Fruit fly (Drosophila melanogaster): ENCODE data around the gene CG2003.

CG2003 gene

DNA sequence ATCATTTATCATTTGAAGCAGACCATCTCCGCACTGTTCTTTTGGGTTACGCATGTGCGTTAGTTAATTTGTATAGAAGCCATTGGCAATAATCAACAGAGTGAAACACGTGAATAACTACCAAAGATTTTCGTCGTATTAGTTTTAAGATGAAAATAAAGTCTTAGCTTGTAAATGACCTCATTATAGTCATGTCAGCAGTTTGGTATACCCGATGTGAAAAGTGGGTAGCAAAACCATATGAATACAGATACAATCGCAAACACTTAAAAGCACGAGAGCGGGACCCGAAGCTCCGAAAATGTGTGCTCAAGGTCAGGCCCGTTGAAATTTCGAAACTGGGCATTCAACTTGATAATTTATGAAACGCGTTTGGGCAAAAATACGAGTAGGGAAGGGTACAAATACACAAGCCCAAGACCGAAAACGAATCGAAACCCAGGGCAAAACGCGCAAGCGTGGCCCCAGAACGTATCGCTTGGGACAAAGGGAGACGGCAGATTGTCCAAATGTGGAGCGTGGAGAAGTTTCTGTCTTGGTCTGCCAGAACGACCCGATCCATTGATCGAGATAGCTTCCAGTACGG is at the start of gene CG2003:
CG2003 (plus strand) TSS at position 574 of the 586 bp plus-strand sequence.
- no peak for TF ChIP-seq CTCF (optimal IDR thresholded peaks at IDR 0.05)
- no peak for TF ChIP-seq CG8478 (optimal IDR thresholded peaks at IDR 0.05)

DNA sequence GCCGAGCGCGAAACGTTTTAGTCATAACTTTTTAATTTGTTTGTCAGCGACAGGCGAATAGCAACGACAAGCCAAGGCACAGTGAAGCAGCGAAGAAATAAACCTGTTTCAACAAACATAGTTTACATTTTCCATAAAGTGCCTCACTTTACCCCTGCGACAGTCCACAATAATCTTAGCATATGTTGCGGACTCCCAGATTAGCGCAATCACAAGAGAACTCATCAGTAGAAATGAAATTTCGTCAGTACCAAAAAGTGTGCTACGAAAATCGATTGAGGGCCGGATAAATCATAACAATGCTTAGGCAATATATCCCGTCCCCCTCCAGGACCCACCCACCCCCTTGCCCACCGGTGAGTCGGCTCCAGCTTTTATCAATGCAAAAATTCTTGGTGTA is 49.5 kb upstream of the CG2003 start:
- TF ChIP-seq CTCF (optimal IDR thresholded peaks at IDR 0.05): peak; percentile 43 to 63
- TF ChIP-seq CG8478 (optimal IDR thresholded peaks at IDR 0.05): no peak

DNA sequence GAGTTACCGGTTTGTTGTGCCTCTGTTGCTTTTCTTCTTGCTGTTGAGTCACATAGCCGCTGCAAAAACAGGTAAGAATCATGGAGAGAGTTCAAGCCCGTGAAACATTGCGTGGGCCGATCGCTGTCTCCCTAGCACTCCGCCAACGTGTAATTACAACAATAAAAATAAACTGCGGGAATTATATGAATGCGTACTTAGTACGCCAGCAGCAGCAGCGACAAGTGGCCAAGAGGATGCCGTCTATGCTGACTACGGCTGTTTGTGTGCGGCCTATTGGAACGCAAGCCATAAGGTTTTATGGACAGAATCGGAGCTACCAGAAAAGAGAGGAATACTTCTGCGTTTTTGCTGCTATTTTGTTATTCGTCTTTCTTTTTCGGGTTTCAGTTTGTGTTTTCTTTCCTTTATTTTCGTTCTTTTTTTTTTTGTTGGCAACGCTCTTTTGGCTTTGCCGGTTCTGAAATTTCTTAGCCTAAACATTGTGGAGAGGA is 41.9 kb upstream of the CG2003 start:
- TF ChIP-seq CG8478 (optimal IDR thresholded peaks at IDR 0.05) (no peak), CTCF (optimal IDR thresholded peaks at IDR 0.05) (no peak)

DNA sequence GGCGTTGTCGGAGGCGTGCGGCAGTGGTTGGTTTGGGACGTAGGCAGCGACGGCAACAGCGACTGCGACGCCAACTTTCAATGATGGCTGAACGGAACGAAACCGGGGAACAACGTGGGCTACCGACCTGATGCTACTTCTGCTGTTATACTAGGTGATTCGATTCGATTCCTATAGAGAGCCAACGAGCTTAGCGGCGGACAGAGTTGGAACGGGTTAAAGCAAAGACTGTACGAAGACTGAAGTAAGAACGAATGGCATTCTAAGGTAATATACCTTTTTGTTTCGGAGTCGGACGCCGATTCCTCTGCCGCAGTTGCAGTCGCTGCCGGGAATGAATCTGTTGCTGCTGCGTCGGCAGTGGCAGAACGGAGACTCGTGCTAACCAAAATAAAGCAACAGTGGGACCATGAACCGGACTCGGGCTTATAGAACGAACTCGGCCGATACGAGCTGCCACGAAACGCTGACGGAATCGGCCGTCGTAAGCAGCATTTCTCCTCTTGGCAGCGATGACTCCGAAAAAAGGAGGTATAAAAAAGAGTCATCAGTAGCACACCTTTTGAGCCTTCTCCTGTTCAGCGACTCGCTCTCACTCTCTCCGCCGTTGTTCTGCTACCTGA is 40.7 kb upstream of the CG2003 start:
- no peak for TF ChIP-seq CG8478 (optimal IDR thresholded peaks at IDR 0.05)
- no peak for TF ChIP-seq CTCF (optimal IDR thresholded peaks at IDR 0.05)

DNA sequence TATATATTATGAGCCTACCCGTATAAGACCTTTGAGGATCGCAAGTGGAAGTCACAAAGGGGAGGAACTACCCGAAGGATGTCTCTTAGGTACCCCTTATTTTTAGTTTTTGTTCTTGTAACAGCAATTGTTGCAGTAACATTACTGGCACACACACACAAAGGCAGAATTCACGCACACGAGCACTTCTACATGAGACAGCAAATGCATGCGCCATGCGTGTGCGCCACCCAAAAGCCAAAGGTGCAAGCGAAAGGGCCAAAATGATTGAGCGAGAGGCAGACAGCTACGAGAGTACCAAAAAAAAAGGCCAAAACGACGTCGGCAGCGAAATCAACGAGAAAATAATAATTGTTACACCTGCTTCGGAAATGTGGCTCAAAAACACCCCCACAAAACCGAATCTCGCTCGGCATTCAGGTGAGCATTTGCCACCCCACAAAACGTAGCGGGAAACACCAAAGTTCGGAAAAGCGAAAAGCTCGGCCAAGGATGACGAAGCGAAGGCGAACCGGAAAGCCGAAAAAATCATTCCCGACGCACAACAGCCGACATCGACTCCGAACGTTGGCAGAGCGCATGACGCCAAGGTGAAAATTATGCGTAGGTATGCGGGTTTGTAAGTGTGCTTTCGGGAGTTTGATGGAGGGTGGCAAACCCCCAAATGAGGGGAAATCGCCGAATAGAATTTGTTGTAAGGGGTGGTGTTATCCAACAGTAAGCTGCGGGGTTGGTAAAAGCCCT is 39.9 kb upstream of the CG2003 start:
- TF ChIP-seq CTCF (optimal IDR thresholded peaks at IDR 0.05) (no peak), CG8478 (optimal IDR thresholded peaks at IDR 0.05) (no peak)

DNA sequence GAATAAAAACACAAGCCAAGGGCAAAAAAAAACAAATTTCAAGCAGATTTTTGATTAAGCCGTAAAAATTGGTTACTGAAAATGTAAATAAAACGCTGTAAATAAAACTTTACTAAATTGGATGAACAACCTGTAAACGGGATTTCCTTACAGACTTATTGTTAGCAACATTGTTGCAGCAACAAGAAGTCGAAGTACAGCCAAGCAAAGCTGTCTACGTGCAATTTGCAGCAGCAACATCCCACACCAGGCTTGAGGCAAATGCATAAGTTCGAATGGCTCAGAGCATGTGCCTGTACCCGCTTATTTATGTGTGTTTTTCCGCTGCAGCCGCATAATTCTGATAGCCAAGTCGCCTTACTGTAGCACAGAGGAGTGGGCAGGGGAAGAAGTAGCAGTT is 38.3 kb upstream of the CG2003 start:
- TF ChIP-seq CTCF (optimal IDR thresholded peaks at IDR 0.05): no peak

DNA sequence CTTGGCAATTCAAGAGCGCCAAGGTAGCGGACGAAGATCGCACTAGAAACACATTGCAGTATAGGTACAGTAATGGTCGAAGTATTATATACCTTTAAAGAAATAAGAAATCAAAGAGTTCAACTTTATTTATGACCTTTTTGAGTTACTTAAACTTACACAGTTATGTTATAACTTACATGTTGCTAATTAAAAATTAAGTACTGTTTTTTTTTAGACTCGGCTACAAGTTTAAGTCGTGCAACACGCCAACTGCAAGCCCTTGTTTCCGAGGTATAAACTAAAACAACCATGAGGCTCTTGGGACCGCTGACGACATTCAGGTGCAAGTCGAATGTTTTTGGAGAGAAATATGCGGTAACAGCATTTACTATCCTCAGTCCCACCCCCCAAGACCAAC is 37.8 kb upstream of the CG2003 start:
- TF ChIP-seq CTCF (optimal IDR thresholded peaks at IDR 0.05) (no peak), CG8478 (optimal IDR thresholded peaks at IDR 0.05) (no peak)

DNA sequence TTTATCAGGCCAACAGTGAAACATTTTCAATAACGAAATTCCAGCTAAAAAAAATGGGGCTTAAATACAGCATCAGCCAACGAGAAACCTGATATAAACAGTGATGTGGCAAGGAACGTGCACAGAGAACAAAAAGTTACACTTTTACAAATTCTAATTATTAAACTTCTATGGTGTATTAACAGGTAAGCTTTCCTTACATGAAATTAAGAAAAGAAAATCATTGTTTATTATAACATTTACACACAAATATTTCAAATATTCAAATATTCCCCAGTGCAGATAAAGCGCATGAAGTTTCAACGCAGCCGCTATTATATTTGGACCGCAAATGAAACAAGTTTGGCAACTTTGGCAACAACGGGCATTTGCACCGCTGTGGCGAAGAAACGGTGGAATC is 36.3 kb upstream of the CG2003 start:
- TF ChIP-seq CTCF (optimal IDR thresholded peaks at IDR 0.05) (no peak), CG8478 (optimal IDR thresholded peaks at IDR 0.05) (no peak)

DNA sequence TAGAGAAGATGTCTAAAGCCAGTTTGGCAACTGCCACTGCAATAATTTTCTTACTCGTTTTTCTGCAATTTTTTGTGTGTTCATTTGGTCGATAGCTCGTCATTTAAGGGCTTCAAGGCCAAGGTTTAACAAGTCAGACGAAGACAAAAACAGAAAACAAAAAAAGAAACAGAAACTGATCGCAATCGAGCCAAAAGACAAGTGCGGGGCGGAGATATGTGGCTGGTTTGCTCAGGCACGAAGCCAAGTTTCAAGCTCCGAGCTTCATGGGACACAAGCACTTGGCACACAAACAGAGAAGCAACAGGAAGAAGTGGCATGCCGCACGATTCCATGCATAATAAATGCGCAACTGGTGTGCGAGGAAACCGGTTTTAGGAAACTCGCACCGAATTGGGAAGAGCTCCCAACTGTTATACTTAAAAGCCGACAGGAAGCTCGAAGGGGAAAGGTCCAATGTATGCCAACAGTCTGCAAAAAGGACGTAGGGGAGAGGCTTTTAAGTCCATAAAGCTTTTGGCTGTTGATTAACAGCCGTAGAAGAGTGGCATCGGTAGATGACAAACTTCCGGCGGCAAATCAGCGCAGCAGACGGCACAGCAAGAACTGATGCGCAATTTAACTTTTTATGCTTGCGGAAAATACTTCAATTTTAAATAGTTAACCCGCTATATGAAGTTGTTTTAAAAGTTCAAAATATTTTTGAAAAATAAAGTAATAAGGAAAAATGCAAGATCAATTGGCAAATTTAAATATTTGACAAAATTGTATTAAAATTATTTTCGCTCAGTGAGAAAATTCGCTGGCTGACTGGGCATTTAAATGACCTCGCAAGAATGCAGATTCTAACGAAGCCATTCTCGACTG is 34.0 kb upstream of the CG2003 start:
- TF ChIP-seq CG8478 (optimal IDR thresholded peaks at IDR 0.05) (no peak), CTCF (optimal IDR thresholded peaks at IDR 0.05) (no peak)

DNA sequence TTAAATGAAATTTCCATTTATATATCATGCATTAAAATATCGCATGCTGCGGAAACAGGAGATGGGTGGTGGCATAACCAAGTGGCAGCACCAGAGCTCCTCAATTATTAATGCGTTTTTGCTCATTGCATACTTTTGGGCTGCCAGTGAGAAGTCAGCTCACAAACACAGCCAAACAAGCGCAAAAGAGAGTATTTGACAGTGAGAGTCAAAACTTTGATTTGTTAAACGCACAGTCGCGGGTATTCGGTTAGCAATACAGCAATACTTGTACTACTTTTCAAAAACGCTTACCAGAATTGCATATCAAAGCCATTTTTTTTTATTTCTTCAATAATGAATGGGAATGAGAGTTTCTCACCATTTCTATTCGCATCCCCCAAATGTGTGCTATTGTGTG is 32.2 kb upstream of the CG2003 start:
- TF ChIP-seq CG8478 (optimal IDR thresholded peaks at IDR 0.05) (no peak), CTCF (optimal IDR thresholded peaks at IDR 0.05) (peak in 1 of 2 experiments; percentile 28)

DNA sequence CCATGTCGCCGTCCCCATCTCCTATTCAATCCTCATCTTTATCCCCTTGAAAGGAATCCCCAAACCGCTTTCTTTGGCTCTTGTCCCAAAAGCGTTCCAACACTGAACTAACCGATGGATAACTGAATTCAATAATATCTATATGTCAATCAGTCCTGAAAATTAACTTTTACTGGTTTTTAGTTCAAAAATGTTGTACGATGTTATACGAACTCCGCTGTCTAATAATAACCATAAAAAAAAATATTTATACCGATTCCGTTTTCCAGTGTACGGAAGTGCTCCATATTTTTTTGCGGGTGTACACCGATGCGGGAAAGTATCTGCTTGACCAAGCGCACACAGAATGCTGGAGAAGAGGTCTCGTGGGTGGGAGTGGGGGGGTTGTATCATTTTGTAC is 28.5 kb upstream of the CG2003 start:
- TF ChIP-seq CG8478 (optimal IDR thresholded peaks at IDR 0.05) (no peak), CTCF (optimal IDR thresholded peaks at IDR 0.05) (no peak)

DNA sequence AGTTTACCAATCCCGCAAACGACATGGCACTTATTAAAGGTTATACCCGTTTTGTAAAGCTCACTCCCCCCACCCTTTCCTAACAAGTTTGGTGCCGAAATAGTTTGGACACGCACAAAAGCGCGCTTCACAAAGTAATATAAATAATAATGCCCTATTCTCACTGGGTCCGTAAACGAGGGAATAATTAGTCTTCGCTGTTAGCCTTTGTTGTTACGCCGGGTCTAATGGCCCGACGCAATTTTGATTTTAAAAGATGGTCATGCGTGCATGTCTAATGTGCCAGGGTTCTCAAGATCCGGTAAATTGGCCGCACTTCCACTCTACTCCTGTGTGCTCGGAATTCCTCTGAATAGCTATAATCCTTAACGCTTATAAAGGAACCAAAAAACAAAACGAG is 23.5 kb upstream of the CG2003 start:
- TF ChIP-seq CTCF (optimal IDR thresholded peaks at IDR 0.05) (no peak), CG8478 (optimal IDR thresholded peaks at IDR 0.05) (no peak)

DNA sequence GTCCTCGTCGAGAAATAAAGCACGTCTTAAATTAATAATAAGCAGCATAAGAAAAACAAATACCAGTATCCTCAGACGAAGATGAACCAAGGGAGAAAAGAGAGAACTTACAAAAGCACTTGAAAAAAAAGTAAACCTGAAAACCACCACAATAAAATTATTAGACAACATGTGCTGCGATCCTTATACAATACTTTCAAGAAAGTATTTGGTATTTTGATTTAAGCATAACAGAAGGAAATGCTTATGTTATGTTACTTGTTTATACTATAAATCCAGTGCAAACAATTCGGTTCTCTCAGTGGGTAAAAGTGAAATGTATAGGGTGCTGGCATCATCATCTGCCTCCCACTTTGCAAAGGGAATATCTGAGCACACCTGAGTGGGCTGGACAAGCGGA is 21.7 kb upstream of the CG2003 start:
- TF ChIP-seq CTCF (optimal IDR thresholded peaks at IDR 0.05) (no peak), CG8478 (optimal IDR thresholded peaks at IDR 0.05) (no peak)

DNA sequence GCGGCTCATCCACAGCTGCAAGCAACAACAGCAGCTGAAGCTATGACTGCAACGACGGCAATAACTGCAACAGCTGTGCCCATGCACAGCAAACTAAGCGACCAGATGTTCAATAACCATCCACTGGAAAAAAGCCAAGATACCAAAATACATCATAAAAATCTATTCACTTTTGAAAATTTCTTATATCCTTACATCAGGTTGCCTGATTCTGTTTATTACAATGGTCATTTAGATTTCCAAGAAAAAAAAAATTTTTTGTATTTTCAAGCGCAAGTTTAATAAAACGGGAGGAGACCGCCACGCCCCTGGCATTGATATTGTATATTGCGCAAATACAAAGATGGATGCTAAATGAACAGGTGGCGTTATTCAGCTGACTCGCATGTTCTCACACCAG is 16.6 kb upstream of the CG2003 start:
- TF ChIP-seq CTCF (optimal IDR thresholded peaks at IDR 0.05) (no peak), CG8478 (optimal IDR thresholded peaks at IDR 0.05) (no peak)

DNA sequence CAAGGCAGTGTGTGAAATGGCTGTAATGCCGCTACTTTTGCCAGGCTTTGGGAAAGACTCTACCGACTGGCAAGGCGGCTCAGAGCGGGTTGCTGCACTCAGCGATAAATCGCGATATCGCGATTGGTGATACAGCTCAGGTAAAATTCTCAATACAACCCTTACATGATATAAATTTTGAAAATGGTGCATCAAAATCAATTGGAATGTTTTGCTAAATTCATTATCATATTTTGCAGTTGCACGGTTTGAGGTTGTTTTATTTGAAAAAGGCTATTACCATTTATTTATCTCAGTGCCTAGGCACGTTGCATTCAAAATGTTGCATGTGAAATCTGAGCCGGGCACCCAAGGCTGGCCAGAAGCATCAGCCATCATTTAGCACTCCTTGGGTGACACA is 14.8 kb upstream of the CG2003 start:
- TF ChIP-seq CG8478 (optimal IDR thresholded peaks at IDR 0.05) (no peak), CTCF (optimal IDR thresholded peaks at IDR 0.05) (no peak)

Data from S2 (cell line).